Fruit fly (Drosophila melanogaster): ENCODE data around the gene CG3164.
A peak's percentile ranks its signal among the peaks of the same experiment; 100 is the strongest.

CG3164 gene

DNA sequence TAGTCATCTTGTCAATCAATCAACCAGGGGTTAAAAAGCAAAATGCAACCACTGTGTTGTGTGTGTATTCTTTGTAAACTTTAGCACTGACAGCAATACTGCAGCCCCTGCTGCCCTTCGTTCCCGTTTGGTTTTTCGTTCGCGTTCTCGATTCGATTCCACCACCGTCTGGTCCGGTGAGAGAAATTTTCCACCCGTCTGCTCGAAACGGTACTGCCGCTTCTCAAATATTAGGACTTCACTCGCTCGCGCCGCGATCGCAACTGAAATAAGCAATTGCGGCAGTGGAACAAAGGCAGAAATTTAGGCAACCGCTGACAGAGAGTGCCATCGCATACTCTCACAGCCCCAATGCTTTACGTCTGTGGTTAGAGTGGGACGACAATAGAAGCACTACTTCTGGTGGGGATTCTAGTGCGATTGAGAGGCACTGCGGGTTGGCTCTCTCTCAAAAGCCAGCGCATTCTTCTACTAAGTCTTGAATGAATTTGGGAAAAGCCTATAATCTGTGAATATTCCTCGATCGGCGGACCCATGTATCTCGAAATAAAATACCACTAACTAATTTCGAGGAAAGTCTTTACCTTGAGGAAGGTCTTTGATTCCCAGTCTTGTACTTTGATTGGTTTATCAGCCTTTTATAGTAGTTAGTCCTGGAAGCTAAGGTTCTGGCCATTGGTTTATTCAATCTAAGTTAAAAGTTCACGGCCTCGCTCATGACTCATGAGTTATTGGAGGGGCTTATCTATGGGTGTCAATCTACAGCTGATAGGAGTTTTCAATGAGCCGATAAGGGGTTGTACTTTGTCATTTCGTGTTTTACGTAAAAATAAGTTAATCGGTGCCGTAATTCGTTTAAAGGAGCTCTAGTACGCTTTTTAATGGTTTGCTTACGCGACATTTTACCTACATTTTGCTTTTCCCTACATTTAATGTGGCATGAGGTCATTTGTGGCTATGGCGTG is 1.3 kb downstream of the CG3164 start (continued):
- peak; percentile 87 for TF ChIP-seq CG34376 (GFP tag; optimal IDR thresholded peaks at IDR 0.05)
- TF ChIP-seq CG30431 (GFP tag; optimal IDR thresholded peaks at IDR 0.05), result no peak
- peak; percentile 46 for TF ChIP-seq exex (tag; optimal IDR thresholded peaks at IDR 0.05)
- no peak for TF ChIP-seq CG9817 (tag; optimal IDR thresholded peaks at IDR 0.05)
- no peak for TF ChIP-seq p53 (GFP tag; optimal IDR thresholded peaks at IDR 0.05)
- no peak for TF ChIP-seq CkIIα-i1 (GFP tag; IDR thresholded peaks at IDR 0.05)
- TF ChIP-seq CG5245 (GFP tag; optimal IDR thresholded peaks at IDR 0.05), result no peak
- peak; percentile 73 for TF ChIP-seq CrebB (tag; optimal IDR thresholded peaks at IDR 0.05)
- no peak for TF ChIP-seq sc (optimal IDR thresholded peaks at IDR 0.05)
- TF ChIP-seq sc (GFP tag; optimal IDR thresholded peaks at IDR 0.05), result no peak
- peak; percentile 45; the same call in 1 of the 2 replicates for TF ChIP-seq unc-4 (GFP tag; IDR thresholded peaks at IDR 0.05; ENCODE audit: partially characterized antibody)
- TF ChIP-seq zen (tag; optimal IDR thresholded peaks at IDR 0.05), result no peak
- TF ChIP-seq otp (GFP tag; IDR thresholded peaks at IDR 0.05), result peak; percentile 43; the same call in 1 of the 3 replicates
- no peak for TF ChIP-seq CG9727 (GFP tag; optimal IDR thresholded peaks at IDR 0.05)
- peak; percentile 93 for TF ChIP-seq CG12769 (tag; optimal IDR thresholded peaks at IDR 0.05)
- TF ChIP-seq CG12299 (tag; optimal IDR thresholded peaks at IDR 0.05), result peak; percentile 57
- TF ChIP-seq gsb-n (tag; optimal IDR thresholded peaks at IDR 0.05), result no peak
- peak in 1 of 3 experiments; percentile 54 for TF ChIP-seq Stat92E (GFP tag; optimal IDR thresholded peaks at IDR 0.05)
- TF ChIP-seq Dip2 (GFP tag; IDR thresholded peaks at IDR 0.05), result no peak
- peak; percentile 67 for TF ChIP-seq Atf6 (GFP tag; IDR thresholded peaks at IDR 0.05)
- no peak; the same call in 1 of the 2 replicates for TF ChIP-seq Xrp1 (GFP tag; IDR thresholded peaks at IDR 0.05)
- TF ChIP-seq CG15269 (tag; optimal IDR thresholded peaks at IDR 0.05), result peak; percentile 18
- TF ChIP-seq CG32772 (GFP tag; IDR thresholded peaks at IDR 0.05), result no peak
- TF ChIP-seq Rfx (GFP tag; IDR thresholded peaks at IDR 0.05), result peak; percentile 60
- TF ChIP-seq shn (GFP tag; optimal IDR thresholded peaks at IDR 0.05), result peak; percentile 44
- peak; percentile 46 for TF ChIP-seq Side (GFP tag; optimal IDR thresholded peaks at IDR 0.05)
- TF ChIP-seq CG42726 (GFP tag; IDR thresholded peaks at IDR 0.05; ENCODE audit: partially characterized antibody), result peak; percentile 67; the same call in 1 of the 2 replicates
- peak; percentile 33 for TF ChIP-seq HLH54F (GFP tag; optimal IDR thresholded peaks at IDR 0.05)
- no peak for TF ChIP-seq CG12219 (GFP tag; optimal IDR thresholded peaks at IDR 0.05)
- TF ChIP-seq CG14014 (GFP tag; IDR thresholded peaks at IDR 0.05), result no peak; the same call in 1 of the 2 replicates
- TF ChIP-seq wek (GFP tag; optimal IDR thresholded peaks at IDR 0.05), result peak; percentile 65
- TF ChIP-seq Fer2 (tag; optimal IDR thresholded peaks at IDR 0.05), result no peak
- peak; percentile 39 for TF ChIP-seq CG10431 (GFP tag; optimal IDR thresholded peaks at IDR 0.05)
- no peak for TF ChIP-seq Dp (GFP tag; optimal IDR thresholded peaks at IDR 0.05)
- no peak for TF ChIP-seq Chrac-16 (GFP tag; optimal IDR thresholded peaks at IDR 0.05)
- TF ChIP-seq eyg (GFP tag; optimal IDR thresholded peaks at IDR 0.05), result no peak
- no peak for TF ChIP-seq Abd-B (GFP tag; optimal IDR thresholded peaks at IDR 0.05)
- TF ChIP-seq CG13775 (GFP tag; optimal IDR thresholded peaks at IDR 0.05), result no peak
- peak; percentile 25 for TF ChIP-seq onecut (GFP tag; IDR thresholded peaks at IDR 0.05)
- TF ChIP-seq CG6791 (GFP tag; IDR thresholded peaks at IDR 0.05; ENCODE audit: partially characterized antibody), result peak; percentile 36; the same call in 1 of the 3 replicates
- TF ChIP-seq h (optimal IDR thresholded peaks at IDR 0.05), result no peak
- TF ChIP-seq CG2712 (tag; optimal IDR thresholded peaks at IDR 0.05), result peak; percentile 40
- peak; percentile 20 for TF ChIP-seq Dad (GFP tag; optimal IDR thresholded peaks at IDR 0.05)
- no peak for TF ChIP-seq CG10209 (GFP tag; optimal IDR thresholded peaks at IDR 0.05)
- peak; percentile 13 for TF ChIP-seq salm (tag; optimal IDR thresholded peaks at IDR 0.05)
- no peak for TF ChIP-seq pb (GFP tag; optimal IDR thresholded peaks at IDR 0.05)
- peak; percentile 75; the same call in 2 of the 3 replicates for TF ChIP-seq Dbx (GFP tag; IDR thresholded peaks at IDR 0.05)
- peak; percentile 35; the same call in 1 of the 3 replicates for TF ChIP-seq sr (GFP tag; IDR thresholded peaks at IDR 0.05)

Data from whole organism, embryonic.